Worm (Caenorhabditis elegans) whole organism, L3 larva: ENCODE results near the gene C35A5.5.

Source experiments
- R02D3.7 ChIP-seq: fragments of 150-350 bp; optimal IDR thresholded peaks from 2 replicates; lab custom pipeline; 2014; ENCODE audit warnings: missing biosample characterization, missing genetic modification characterization
- ZK546.5 ChIP-seq: sonication (generic microtip); optimal IDR thresholded peaks from 2 replicates; lab custom pipeline; 2017; ENCODE audit warnings: missing biosample characterization, missing genetic modification characterization
- aly-2 ChIP-seq: fragments of 150-350 bp; optimal IDR thresholded peaks from 2 replicates; lab custom pipeline; 2014; ENCODE audit warnings: missing biosample characterization, missing genetic modification characterization
- ama-1 ChIP-seq: fragments of 150-350 bp; optimal IDR thresholded peaks from 2 replicates; lab custom pipeline; 2018
- ceh-16 ChIP-seq: sonication (generic microtip); optimal IDR thresholded peaks from 2 replicates; lab custom pipeline; 2017; ENCODE audit warnings: missing biosample characterization, missing genetic modification characterization
- ceh-28 ChIP-seq: fragments of 150-350 bp; optimal IDR thresholded peaks from 2 replicates; lab custom pipeline; 2014; ENCODE audit warnings: missing biosample characterization, missing genetic modification reagents, missing genetic modification characterization
- ceh-82 ChIP-seq: fragments of 150-350 bp; optimal IDR thresholded peaks from 2 replicates; lab custom pipeline; 2014; ENCODE audit warnings: missing biosample characterization, missing genetic modification characterization
- ceh-9 ChIP-seq: sonication (generic microtip); optimal IDR thresholded peaks from 2 replicates; lab custom pipeline; 2018; ENCODE audit warnings: missing biosample characterization, missing genetic modification characterization
- egl-27 ChIP-seq: sonication (generic microtip); optimal IDR thresholded peaks from 4 replicates; lab custom pipeline; 2017; ENCODE audit warnings: missing biosample characterization, missing genetic modification reagents, missing genetic modification characterization
- egl-5 ChIP-seq: fragments of 150-350 bp; optimal IDR thresholded peaks from 2 replicates; lab custom pipeline; 2017; ENCODE audit warnings: missing biosample characterization, missing genetic modification reagents, missing genetic modification characterization, inconsistent platforms
- elt-1 ChIP-seq: fragments of 150-350 bp; optimal IDR thresholded peaks from 2 replicates; lab custom pipeline; 2014; ENCODE audit warnings: missing biosample characterization, missing genetic modification characterization
- elt-2 ChIP-seq: sonication (generic microtip); optimal IDR thresholded peaks from 2 replicates; lab custom pipeline; 2016; ENCODE audit warnings: missing genetic modification reagents, mild to moderate bottlenecking, missing genetic modification characterization, missing compliant biosample characterization
- elt-3 ChIP-seq, 3 experiments: fragments of 150-350 bp in 1 of 3; sonication (generic microtip) in 2 of 3; optimal IDR thresholded peaks; 2 replicates in 2 of 3; 4 replicates in 1 of 3; lab custom pipeline; 2014 to 2017; ENCODE audit warnings: missing biosample characterization in 3 of 3, missing genetic modification characterization in 3 of 3
- eor-1 ChIP-seq, 2 experiments: fragments of 150-350 bp; optimal IDR thresholded peaks; 2 replicates each; lab custom pipeline; 2014 to 2018; ENCODE audit warnings: missing biosample characterization in 2 of 2, missing genetic modification characterization in 2 of 2
- fkh-10 ChIP-seq: sonication (generic microtip); optimal IDR thresholded peaks from 2 replicates; lab custom pipeline; 2017; ENCODE audit warnings: missing biosample characterization, missing genetic modification reagents, missing genetic modification characterization
- fkh-2 ChIP-seq: fragments of 150-350 bp; optimal IDR thresholded peaks from 2 replicates; lab custom pipeline; 2014; ENCODE audit warnings: missing biosample characterization, missing genetic modification reagents, missing genetic modification characterization
- hmg-11 ChIP-seq: sonication (generic microtip); optimal IDR thresholded peaks from 2 replicates; lab custom pipeline; 2016; ENCODE audit warnings: missing genetic modification characterization, missing compliant biosample characterization
- jun-1 ChIP-seq: fragments of 150-350 bp; optimal IDR thresholded peaks from 2 replicates; lab custom pipeline; 2014; ENCODE audit warnings: missing biosample characterization, missing genetic modification reagents, missing genetic modification characterization
- lin-15B ChIP-seq: fragments of 150-350 bp; optimal IDR thresholded peaks from 2 replicates; lab custom pipeline; 2014; ENCODE audit warnings: missing biosample characterization, missing genetic modification characterization
- lin-39 ChIP-seq: fragments of 150-350 bp; optimal IDR thresholded peaks from 2 replicates; lab custom pipeline; 2018; ENCODE audit warnings: missing biosample characterization, missing genetic modification reagents, missing genetic modification characterization
- lsy-12 ChIP-seq: sonication (generic microtip); optimal IDR thresholded peaks from 2 replicates; lab custom pipeline; 2016; ENCODE audit warnings: mild to moderate bottlenecking, missing genetic modification characterization, missing compliant biosample characterization
- mdl-1 ChIP-seq: fragments of 150-350 bp; optimal IDR thresholded peaks from 2 replicates; lab custom pipeline; 2014; ENCODE audit warnings: missing biosample characterization, missing genetic modification characterization
- nfya-1 ChIP-seq: sonication (generic microtip); optimal IDR thresholded peaks from 2 replicates; lab custom pipeline; 2017; ENCODE audit warnings: missing genetic modification characterization, mild to moderate bottlenecking, missing compliant biosample characterization, antibody characterized with exemption, moderate library complexity; ENCODE audit not compliant: insufficient read depth
- nhr-11 ChIP-seq: fragments of 150-350 bp; optimal IDR thresholded peaks from 2 replicates; lab custom pipeline; 2014; ENCODE audit warnings: missing biosample characterization, missing genetic modification characterization
- nhr-12 ChIP-seq: fragments of 150-350 bp; optimal IDR thresholded peaks from 2 replicates; lab custom pipeline; 2014; ENCODE audit warnings: missing biosample characterization, missing genetic modification characterization
- nhr-23 ChIP-seq: fragments of 150-350 bp; optimal IDR thresholded peaks from 2 replicates; lab custom pipeline; 2014; ENCODE audit warnings: missing biosample characterization, missing genetic modification reagents, missing genetic modification characterization
- nhr-237 ChIP-seq: fragments of 150-350 bp; optimal IDR thresholded peaks from 2 replicates; lab custom pipeline; 2014; ENCODE audit warnings: missing biosample characterization, missing genetic modification characterization
- nhr-25 ChIP-seq: sonication (generic microtip); optimal IDR thresholded peaks from 2 replicates; lab custom pipeline; 2017; ENCODE audit warnings: missing biosample characterization, missing genetic modification characterization
- nhr-28 ChIP-seq: fragments of 150-350 bp; optimal IDR thresholded peaks from 2 replicates; lab custom pipeline; 2014; ENCODE audit warnings: missing biosample characterization, missing genetic modification characterization
- nhr-43 ChIP-seq: sonication (generic microtip); optimal IDR thresholded peaks from 2 replicates; lab custom pipeline; 2016; ENCODE audit warnings: mild to moderate bottlenecking, missing genetic modification characterization, missing compliant biosample characterization; ENCODE audit not compliant: poor library complexity, severe bottlenecking
- nhr-67 ChIP-seq: fragments of 150-350 bp; optimal IDR thresholded peaks from 2 replicates; lab custom pipeline; 2014; ENCODE audit warnings: missing biosample characterization, missing genetic modification characterization
- nhr-76 ChIP-seq: fragments of 150-350 bp; sonication (generic microtip); optimal IDR thresholded peaks from 5 replicates; lab custom pipeline; 2014; ENCODE audit warnings: missing biosample characterization, missing genetic modification characterization
- nhr-77 ChIP-seq: fragments of 150-350 bp; optimal IDR thresholded peaks from 2 replicates; lab custom pipeline; 2014; ENCODE audit warnings: missing biosample characterization, missing genetic modification characterization
- pha-4 ChIP-seq: fragments of 150-350 bp; optimal IDR thresholded peaks from 2 replicates; lab custom pipeline; 2014; ENCODE audit warnings: missing biosample characterization, missing genetic modification reagents, missing genetic modification characterization
- pqm-1 ChIP-seq: fragments of 150-350 bp; optimal IDR thresholded peaks from 2 replicates; lab custom pipeline; 2017; ENCODE audit warnings: missing biosample characterization, missing genetic modification characterization, inconsistent platforms
- sea-2 ChIP-seq: fragments of 150-350 bp; sonication (generic microtip); optimal IDR thresholded peaks from 4 replicates; lab custom pipeline; 2014; ENCODE audit warnings: missing biosample characterization, missing genetic modification reagents, missing genetic modification characterization
- skn-1 ChIP-seq: fragments of 150-350 bp; optimal IDR thresholded peaks from 2 replicates; lab custom pipeline; 2014; ENCODE audit warnings: missing biosample characterization, missing genetic modification characterization
- snpc-4 ChIP-seq: fragments of 150-350 bp; optimal IDR thresholded peaks from 2 replicates; lab custom pipeline; 2014; ENCODE audit warnings: missing biosample characterization, missing genetic modification characterization
- tbx-2 ChIP-seq: sonication (generic microtip); optimal IDR thresholded peaks from 2 replicates; lab custom pipeline; 2016; ENCODE audit warnings: mild to moderate bottlenecking, missing genetic modification characterization, missing compliant biosample characterization
- unc-39 ChIP-seq: sonication (generic microtip); optimal IDR thresholded peaks from 4 replicates; lab custom pipeline; 2017; ENCODE audit warnings: missing biosample characterization, missing genetic modification characterization
- unc-62 ChIP-seq: fragments of 150-350 bp; sonication (generic microtip); optimal IDR thresholded peaks from 4 replicates; lab custom pipeline; 2014; ENCODE audit warnings: missing biosample characterization, missing genetic modification reagents, missing genetic modification characterization
- zag-1 ChIP-seq: fragments of 150-350 bp; optimal IDR thresholded peaks from 2 replicates; lab custom pipeline; 2014; ENCODE audit warnings: missing biosample characterization, missing genetic modification characterization
- ztf-4 ChIP-seq: fragments of 150-350 bp; optimal IDR thresholded peaks from 2 replicates; lab custom pipeline; 2014; ENCODE audit warnings: missing biosample characterization, missing genetic modification characterization

Gene C35A5.5

DNA sequence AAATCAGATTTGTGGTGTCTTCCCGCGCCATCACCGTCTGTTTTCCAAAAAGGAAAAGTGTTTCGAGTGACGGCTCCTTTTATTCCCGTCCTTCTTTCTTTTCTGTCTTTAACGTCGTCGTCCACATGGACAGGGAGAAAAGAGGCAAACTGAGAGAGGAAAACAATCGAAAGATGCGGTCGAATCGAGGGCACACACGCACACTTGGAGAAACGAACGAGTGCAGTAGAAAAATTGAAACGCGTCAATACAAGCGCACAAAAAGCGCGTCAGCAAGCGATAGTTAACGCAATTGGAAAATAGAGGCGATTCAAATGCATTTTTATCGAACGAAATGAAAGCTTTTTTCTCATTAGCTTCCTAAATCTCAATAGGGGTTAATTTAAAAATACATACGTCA lies 31.2 kb downstream of the C35A5.5 start:
- peak; percentile 71 for TF ChIP-seq lsy-12
- TF ChIP-seq mdl-1, result peak; percentile 65
- no peak for TF ChIP-seq nhr-76 (tag; lab: Kevin White, UChicago)
- TF ChIP-seq nhr-23 (tag; lab: Kevin White, UChicago), result peak; percentile 92
- TF ChIP-seq nhr-11 (tag; lab: Kevin White, UChicago), result no peak
- TF ChIP-seq pqm-1, result peak; percentile 56
- peak; percentile 48 for TF ChIP-seq nhr-77
- no peak for TF ChIP-seq ceh-9 (tag; lab: Kevin White, UChicago)
- TF ChIP-seq ZK546.5 (tag; lab: Kevin White, UChicago), result peak; percentile 36
- peak; percentile 85 for TF ChIP-seq ceh-28 (tag; lab: Kevin White, UChicago)
- TF ChIP-seq ceh-16, result no peak
- peak; percentile 75 for TF ChIP-seq R02D3.7 (tag; lab: Kevin White, UChicago)
- peak; percentile 53 for TF ChIP-seq ztf-4 (tag; lab: Kevin White, UChicago)
- TF ChIP-seq nhr-237 (tag; lab: Kevin White, UChicago), result no peak
- peak; percentile 87 for TF ChIP-seq jun-1 (tag; lab: Kevin White, UChicago)
- TF ChIP-seq zag-1 (tag; lab: Kevin White, UChicago), result peak; percentile 32
- peak in 1 of 3 experiments; percentile 29 for TF ChIP-seq elt-3 (tag; optimal IDR thresholded peaks at IDR 0.05; lab: Kevin White, UChicago)
- TF ChIP-seq elt-2, result peak; percentile 58
- no peak for TF ChIP-seq eor-1 (tag; optimal IDR thresholded peaks at IDR 0.05; lab: Kevin White, UChicago)
- no peak for TF ChIP-seq fkh-2 (tag; lab: Kevin White, UChicago)
- peak; percentile 61 for TF ChIP-seq unc-62
- peak; percentile 86 for TF ChIP-seq lin-39 (tag; lab: Kevin White, UChicago)
- TF ChIP-seq snpc-4 (tag; lab: Kevin White, UChicago), result peak; percentile 93
- TF ChIP-seq nhr-25 (tag; lab: Kevin White, UChicago), result peak; percentile 97
- TF ChIP-seq egl-5 (tag; lab: Kevin White, UChicago), result peak; percentile 78
- no peak for TF ChIP-seq nhr-12 (tag; lab: Kevin White, UChicago)
- peak; percentile 37 for TF ChIP-seq fkh-10 (GFP tag; lab: Kevin White, UChicago)
- TF ChIP-seq nhr-43 (tag; lab: Kevin White, UChicago), result peak; percentile 89
- TF ChIP-seq nhr-28 (tag; lab: Kevin White, UChicago), result no peak
- TF ChIP-seq nhr-67, result no peak
- peak; percentile 91 for TF ChIP-seq hmg-11 (tag; lab: Kevin White, UChicago)
- TF ChIP-seq sea-2 (GFP tag; lab: Kevin White, UChicago), result no peak
- TF ChIP-seq lin-15B (tag; lab: Kevin White, UChicago), result peak; percentile 93
- TF ChIP-seq pha-4 (tag; lab: Kevin White, UChicago), result peak; percentile 94
- peak; percentile 47 for TF ChIP-seq elt-1 (tag; lab: Kevin White, UChicago)
- no peak for TF ChIP-seq aly-2 (tag; lab: Kevin White, UChicago)
- peak; percentile 61 for TF ChIP-seq egl-27 (tag; lab: Kevin White, UChicago)
- peak; percentile 95 for TF ChIP-seq nfya-1 (tag; lab: Kevin White, UChicago)
- peak; percentile 67 for TF ChIP-seq ama-1 (lab: Kevin White, UChicago)
- TF ChIP-seq skn-1 (tag; lab: Kevin White, UChicago), result peak; percentile 62
- TF ChIP-seq ceh-82 (tag; lab: Kevin White, UChicago), result peak; percentile 73
- TF ChIP-seq tbx-2 (tag; lab: Kevin White, UChicago), result peak; percentile 86

- TF ChIP-seq pqm-1 (peak; percentile 21), snpc-4 (tag; lab: Kevin White, UChicago) (no peak), unc-39 (tag; lab: Kevin White, UChicago) (no peak)
Observed at ce11 chrV:10539114-10539513, 33.5 kb downstream of the C35A5.5 start, which contains the start of gene F25D1.8. Gene F25D1.8 (plus strand): TSS chrV:10539414.
